Worm (Caenorhabditis elegans) whole organism, L1 larva: ENCODE data around the gene Y49F6C.6.

ENCODE experiments used
- ama-1 ChIP-seq: fragments of 150-350 bp; optimal IDR thresholded peaks from 2 replicates; lab custom pipeline; 2014
- ceh-82 ChIP-seq, 3 experiments: fragments of 150-350 bp in 1 of 3; sonication (generic microtip) in 2 of 3; optimal IDR thresholded peaks; 2 replicates each; lab custom pipeline; 2014 to 2017; ENCODE audit warnings: missing biosample characterization in 3 of 3, missing genetic modification characterization in 3 of 3
- dsc-1 ChIP-seq: sonication (generic microtip); optimal IDR thresholded peaks from 2 replicates; lab custom pipeline; 2016; ENCODE audit warnings: mild to moderate bottlenecking, missing genetic modification characterization, missing compliant biosample characterization
- egl-27 ChIP-seq, 2 experiments: fragments of 150-350 bp in 1 of 2; sonication (generic microtip); optimal IDR thresholded peaks; 3 replicates each; lab custom pipeline; 2017 to 2018; ENCODE audit warnings: missing biosample characterization in 2 of 2, missing genetic modification characterization in 2 of 2, missing genetic modification reagents in 2 of 2
- grh-1 ChIP-seq: fragments of 200-800 bp; sonication (Bioruptor generic); IDR thresholded peaks from 2 replicates; pipeline ENCODE4 v1.3.6; 2022; ENCODE audit warnings: missing genetic modification reagents, missing genetic modification characterization, missing compliant biosample characterization
- lin-35 ChIP-seq, 2 experiments: fragments of 150-350 bp; optimal IDR thresholded peaks; 2 replicates each; lab custom pipeline; 2014; ENCODE audit warnings: missing biosample characterization in 2 of 2, missing genetic modification characterization in 2 of 2, missing genetic modification reagents in 2 of 2
- lin-39 ChIP-seq: fragments of 150-350 bp; optimal IDR thresholded peaks from 2 replicates; lab custom pipeline; 2014; ENCODE audit warnings: missing biosample characterization, missing genetic modification reagents, missing genetic modification characterization
- nhr-237 ChIP-seq: fragments of 150-350 bp; optimal IDR thresholded peaks from 2 replicates; lab custom pipeline; 2014; ENCODE audit warnings: missing biosample characterization, missing genetic modification characterization
- nhr-77 ChIP-seq: fragments of 150-350 bp; optimal IDR thresholded peaks from 2 replicates; lab custom pipeline; 2014; ENCODE audit warnings: missing biosample characterization, missing genetic modification characterization
- nhr-84 ChIP-seq: sonication (generic microtip); optimal IDR thresholded peaks from 2 replicates; lab custom pipeline; 2017; ENCODE audit warnings: missing biosample characterization, missing genetic modification characterization
- skn-1 ChIP-seq: fragments of 150-350 bp; optimal IDR thresholded peaks from 2 replicates; lab custom pipeline; 2014; ENCODE audit warnings: missing biosample characterization, missing genetic modification characterization
- sox-4 ChIP-seq: sonication (generic microtip); optimal IDR thresholded peaks from 2 replicates; lab custom pipeline; 2016; ENCODE audit warnings: missing genetic modification characterization, missing compliant biosample characterization
- tlp-1 ChIP-seq: fragments of 150-350 bp; optimal IDR thresholded peaks from 2 replicates; lab custom pipeline; 2014; ENCODE audit warnings: missing biosample characterization, missing genetic modification characterization
- zag-1 ChIP-seq: fragments of 150-350 bp; optimal IDR thresholded peaks from 2 replicates; lab custom pipeline; 2014; ENCODE audit warnings: missing biosample characterization, missing genetic modification characterization

DNA sequence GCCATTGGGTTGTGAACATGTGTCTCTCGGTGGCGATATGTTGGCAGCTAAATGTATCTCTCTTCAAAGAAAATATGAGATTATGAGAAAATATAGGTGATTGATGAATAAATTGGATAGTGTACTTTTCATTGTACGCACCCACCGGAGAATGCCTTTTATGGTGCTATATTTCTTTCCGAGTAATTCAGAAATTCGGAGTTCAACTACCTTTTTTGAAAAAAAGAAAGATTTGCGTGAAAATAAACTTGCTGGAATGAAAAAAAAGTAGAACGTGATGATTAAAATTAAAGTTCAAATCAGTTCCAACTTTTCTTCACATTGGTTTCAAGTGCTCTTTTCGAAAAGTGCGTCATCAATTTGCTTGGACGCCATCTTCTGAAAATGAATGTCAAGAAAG, 36.5 kb upstream of the Y49F6C.6 start, which contains the start of gene nep-8:
- TF ChIP-seq skn-1 (tag; lab: Kevin White, UChicago) (no peak), ama-1 (lab: Kevin White, UChicago) (no peak), egl-27 (tag; optimal IDR thresholded peaks at IDR 0.05; lab: Kevin White, UChicago) (no peak), nhr-237 (tag; lab: Kevin White, UChicago) (no peak), ceh-82 (tag; optimal IDR thresholded peaks at IDR 0.05; lab: Kevin White, UChicago) (no peak), grh-1 (GFP tag; lab: Robert Waterston, UW) (no peak), zag-1 (tag; lab: Kevin White, UChicago) (no peak), sox-4 (tag; lab: Kevin White, UChicago) (no peak), nhr-84 (tag; lab: Kevin White, UChicago) (no peak), lin-35 (GFP tag; optimal IDR thresholded peaks at IDR 0.05; lab: Kevin White, UChicago) (no peak), dsc-1 (no peak), lin-39 (tag; lab: Kevin White, UChicago) (no peak), tlp-1 (no peak), nhr-77 (tag; lab: Kevin White, UChicago) (no peak)
